Fruit fly (Drosophila melanogaster): Measurements from ENCODE around the gene TfIIEbeta.

Gene TfIIEbeta

DNA sequence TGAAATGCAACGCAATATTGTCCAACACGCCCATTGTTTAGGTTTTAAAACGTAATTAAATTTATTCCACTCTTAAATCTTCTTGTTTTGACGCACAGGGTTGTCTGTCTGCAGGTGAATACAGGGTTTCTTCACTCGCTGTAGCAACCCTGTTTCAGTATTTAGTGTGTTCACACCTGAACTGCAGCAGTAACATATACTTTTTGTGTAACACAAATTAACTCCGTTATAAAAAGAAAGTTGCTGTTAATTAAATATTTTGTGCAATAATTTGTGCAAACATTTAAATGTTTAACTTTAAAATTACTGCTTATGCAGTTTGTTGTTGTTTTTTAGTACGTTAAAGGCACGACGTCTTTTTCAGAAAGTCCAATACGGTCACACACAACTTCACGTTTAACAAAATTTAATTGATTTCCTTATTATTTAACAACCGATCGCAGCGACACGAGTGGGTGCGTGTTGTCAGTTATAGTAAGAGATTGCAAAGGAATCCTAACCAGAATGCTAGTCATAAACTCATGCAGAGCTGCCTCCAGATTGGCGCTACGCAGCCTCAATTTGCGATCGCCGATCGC, 5.4 kb downstream of the TfIIEbeta start, which contains the start of the genes CG15012 and Fdx2 (continued):
- peak; percentile 61; the same call in 2 of the 3 replicates for TF ChIP-seq knrl (GFP tag; IDR thresholded peaks at IDR 0.05; ENCODE audit: partially characterized antibody)
- no peak for TF ChIP-seq CG6854 (GFP tag; optimal IDR thresholded peaks at IDR 0.05)
- TF ChIP-seq ems (GFP tag; optimal IDR thresholded peaks at IDR 0.05): peak; percentile 45
- TF ChIP-seq CG10366 (GFP tag; IDR thresholded peaks at IDR 0.05): peak; percentile 44
- TF ChIP-seq Gsc (GFP tag; IDR thresholded peaks at IDR 0.05): no peak
- TF ChIP-seq HLHmδ (GFP tag; optimal IDR thresholded peaks at IDR 0.05): no peak
- TF ChIP-seq Sry-δ (GFP tag; optimal IDR thresholded peaks at IDR 0.05): peak; percentile 50
- no peak for TF ChIP-seq da (GFP tag; optimal IDR thresholded peaks at IDR 0.05)
- peak; percentile 67 for TF ChIP-seq CG8924 (tag; optimal IDR thresholded peaks at IDR 0.05)
- no peak for TF ChIP-seq CG5245 (GFP tag; optimal IDR thresholded peaks at IDR 0.05)
- peak; percentile 8 for TF ChIP-seq slou (GFP tag; optimal IDR thresholded peaks at IDR 0.05)
- TF ChIP-seq CG1529 (GFP tag; optimal IDR thresholded peaks at IDR 0.05): no peak
- peak; percentile 53 for TF ChIP-seq bab2 (GFP tag; optimal IDR thresholded peaks at IDR 0.05)
- TF ChIP-seq CG10543 (GFP tag; optimal IDR thresholded peaks at IDR 0.05): no peak
- TF ChIP-seq jing (GFP tag; optimal IDR thresholded peaks at IDR 0.05): no peak
- no peak for TF ChIP-seq run (tag; optimal IDR thresholded peaks at IDR 0.05)
- no peak for TF ChIP-seq ftz-f1 (GFP tag; optimal IDR thresholded peaks at IDR 0.05)
- TF ChIP-seq zfh1 (GFP tag; IDR thresholded peaks at IDR 0.05): peak; percentile 27; the same call in 1 of the 3 replicates
- TF ChIP-seq Atf3 (GFP tag; optimal IDR thresholded peaks at IDR 0.05): no peak
- TF ChIP-seq fd102C (GFP tag; optimal IDR thresholded peaks at IDR 0.05): no peak
- no peak for TF ChIP-seq CG7786 (GFP tag; optimal IDR thresholded peaks at IDR 0.05)
- TF ChIP-seq kay (GFP tag; optimal IDR thresholded peaks at IDR 0.05): peak; percentile 28
- TF ChIP-seq Atf6 (GFP tag; IDR thresholded peaks at IDR 0.05): no peak
- TF ChIP-seq nau (GFP tag; optimal IDR thresholded peaks at IDR 0.05): no peak
- no peak for TF ChIP-seq Mrtf (GFP tag; IDR thresholded peaks at IDR 0.05)
- no peak for TF ChIP-seq CG8281 (tag; optimal IDR thresholded peaks at IDR 0.05)
- TF ChIP-seq CG3163 (GFP tag; optimal IDR thresholded peaks at IDR 0.05): no peak
- no peak for TF ChIP-seq Hr78 (GFP tag; optimal IDR thresholded peaks at IDR 0.05)
- no peak for TF ChIP-seq CG6689 (GFP tag; IDR thresholded peaks at IDR 0.05)
- TF ChIP-seq tap (tag; optimal IDR thresholded peaks at IDR 0.05): no peak
- TF ChIP-seq jumu (GFP tag; optimal IDR thresholded peaks at IDR 0.05): peak; percentile 43
- peak; percentile 95 for TF ChIP-seq gfzf (GFP tag; optimal IDR thresholded peaks at IDR 0.05)
- no peak for TF ChIP-seq TFAM (GFP tag; optimal IDR thresholded peaks at IDR 0.05)
- peak in 1 of 3 experiments; percentile 31 for TF ChIP-seq lola (GFP tag; optimal IDR thresholded peaks at IDR 0.05)
- peak; percentile 71 for TF ChIP-seq dm (GFP tag; optimal IDR thresholded peaks at IDR 0.05)
- no peak for TF ChIP-seq CG5180 (GFP tag; optimal IDR thresholded peaks at IDR 0.05)
- TF ChIP-seq CG30431 (GFP tag; optimal IDR thresholded peaks at IDR 0.05): no peak
- peak; percentile 2 for TF ChIP-seq CG17186 (GFP tag; optimal IDR thresholded peaks at IDR 0.05)
- peak; percentile 31 for TF ChIP-seq lilli (GFP tag; optimal IDR thresholded peaks at IDR 0.05)
- no peak for TF ChIP-seq gem (tag; optimal IDR thresholded peaks at IDR 0.05)
- TF ChIP-seq hbn (GFP tag; IDR thresholded peaks at IDR 0.05; ENCODE audit: partially characterized antibody): no peak
- TF ChIP-seq CG1603 (tag; optimal IDR thresholded peaks at IDR 0.05): peak; percentile 64
- no peak for TF ChIP-seq tup (GFP tag; optimal IDR thresholded peaks at IDR 0.05)
- no peak for TF ChIP-seq gsb (GFP tag; IDR thresholded peaks at IDR 0.05)
- TF ChIP-seq hkb (optimal IDR thresholded peaks at IDR 0.05): no peak
- no peak for TF ChIP-seq hkb (GFP tag; IDR thresholded peaks at IDR 0.05)
- 0 out of 4 replicates have a peak, but pooled peaks have one; percentile 36 for TF ChIP-seq chinmo (GFP tag; IDR thresholded peaks at IDR 0.05; ENCODE audit: partially characterized antibody)
- TF ChIP-seq Eip74EF (GFP tag; optimal IDR thresholded peaks at IDR 0.05): peak in 1 of 2 experiments; percentile 3
- no peak for TF ChIP-seq CG3065 (GFP tag; optimal IDR thresholded peaks at IDR 0.05)
- no peak for TF ChIP-seq grn (GFP tag; optimal IDR thresholded peaks at IDR 0.05)
